Fruit fly (Drosophila melanogaster) whole organism, embryonic: Measurements from ENCODE around the gene CG15047.

Experiments used
- ATbp ChIP-seq: fragments of 200-800 bp; sonication (Bioruptor generic); optimal IDR thresholded peaks from 2 replicates; lab custom pipeline; 2017; ENCODE audit warnings: missing biosample characterization, mild to moderate bottlenecking, missing genetic modification characterization, missing genetic modification reagents
- Ada2b ChIP-seq: fragments of 200-800 bp; sonication (Bioruptor generic); IDR thresholded peaks from 2 replicates; pipeline ENCODE4 v1.3.6; 2022; ENCODE audit warnings: missing biosample characterization, missing genetic modification characterization
- B-H1 ChIP-seq: fragments of 200-800 bp; sonication (Bioruptor generic); IDR thresholded peaks from 3 replicates; pipeline ENCODE4 v1.3.6; 2022; ENCODE audit warnings: missing biosample characterization, missing genetic modification characterization
- BEAF-32 ChIP-seq: fragments of 200-800 bp; sonication (Bioruptor generic); optimal IDR thresholded peaks from 3 replicates; lab custom pipeline; 2017; ENCODE audit warnings: missing biosample characterization, missing genetic modification characterization, mild to moderate bottlenecking, moderate library complexity, missing genetic modification reagents
- CG10565 ChIP-seq: fragments of 200-800 bp; sonication (Bioruptor generic); optimal IDR thresholded peaks from 3 replicates; lab custom pipeline; 2016; ENCODE audit warnings: missing biosample characterization, mild to moderate bottlenecking, missing genetic modification characterization
- CG11093 ChIP-seq: fragments of 200-800 bp; sonication (Bioruptor generic); IDR thresholded peaks from 3 replicates; pipeline ENCODE4 v1.3.6; 2022; ENCODE audit warnings: missing biosample characterization, missing genetic modification characterization
- CG13424 ChIP-seq: fragments of 200-800 bp; sonication (Bioruptor generic); optimal IDR thresholded peaks from 2 replicates; lab custom pipeline; 2019; ENCODE audit warnings: missing biosample characterization, mild to moderate bottlenecking, missing genetic modification characterization, moderate library complexity
- CG15011 ChIP-seq: fragments of 200-800 bp; sonication (Bioruptor generic); optimal IDR thresholded peaks from 3 replicates; lab custom pipeline; 2018; ENCODE audit warnings: missing biosample characterization, mild to moderate bottlenecking, missing genetic modification characterization
- CG15696 ChIP-seq: fragments of 200-800 bp; sonication (Bioruptor generic); optimal IDR thresholded peaks from 2 replicates; lab custom pipeline; 2019; ENCODE audit warnings: missing biosample characterization, mild to moderate bottlenecking, missing genetic modification characterization, moderate library complexity
- CG2120 ChIP-seq: fragments of 200-800 bp; sonication (Bioruptor generic); optimal IDR thresholded peaks from 3 replicates; lab custom pipeline; 2016; ENCODE audit warnings: missing biosample characterization, missing genetic modification characterization
- CG32532 ChIP-seq: fragments of 200-800 bp; sonication (Bioruptor generic); IDR thresholded peaks from 2 replicates; pipeline ENCODE4 v1.3.6; 2022; ENCODE audit warnings: missing biosample characterization, missing genetic modification characterization
- CG33213 ChIP-seq: fragments of 200-800 bp; sonication (Bioruptor generic); optimal IDR thresholded peaks from 3 replicates; lab custom pipeline; 2016; ENCODE audit warnings: missing biosample characterization, missing genetic modification characterization
- CG34376 ChIP-seq: fragments of 200-800 bp; sonication (Bioruptor generic); optimal IDR thresholded peaks from 2 replicates; lab custom pipeline; 2018; ENCODE audit warnings: missing biosample characterization, mild to moderate bottlenecking, missing genetic modification characterization
- CG3847 ChIP-seq: fragments of 200-800 bp; sonication (Bioruptor generic); IDR thresholded peaks from 2 replicates; pipeline ENCODE4 v1.3.6; 2022; ENCODE audit warnings: missing biosample characterization, missing genetic modification characterization
- CG4424 ChIP-seq: fragments of 200-800 bp; sonication (Bioruptor generic); optimal IDR thresholded peaks from 3 replicates; lab custom pipeline; 2016; ENCODE audit warnings: missing biosample characterization, missing genetic modification characterization
- CG6813 ChIP-seq: fragments of 200-800 bp; sonication (Bioruptor generic); optimal IDR thresholded peaks from 2 replicates; lab custom pipeline; 2017; ENCODE audit warnings: missing biosample characterization, missing genetic modification characterization, mild to moderate bottlenecking, moderate library complexity, missing genetic modification reagents
- CG7372 ChIP-seq: fragments of 200-800 bp; sonication (Bioruptor generic); IDR thresholded peaks from 2 replicates; pipeline ENCODE4 v1.3.6; 2022; ENCODE audit warnings: missing biosample characterization, missing genetic modification characterization
- CG8089 ChIP-seq: fragments of 200-800 bp; sonication (Bioruptor generic); optimal IDR thresholded peaks from 3 replicates; lab custom pipeline; 2016; ENCODE audit warnings: missing biosample characterization, missing genetic modification characterization
- CG9437 ChIP-seq: fragments of 200-800 bp; sonication (Bioruptor generic); optimal IDR thresholded peaks from 2 replicates; lab custom pipeline; 2018; ENCODE audit warnings: missing biosample characterization, mild to moderate bottlenecking, missing genetic modification characterization
- CG9609 ChIP-seq: fragments of 200-800 bp; sonication (Bioruptor generic); optimal IDR thresholded peaks from 3 replicates; lab custom pipeline; 2016; ENCODE audit warnings: missing biosample characterization, missing genetic modification characterization
- Camta ChIP-seq: fragments of 200-800 bp; sonication (Bioruptor generic); optimal IDR thresholded peaks from 2 replicates; lab custom pipeline; 2016; ENCODE audit warnings: missing biosample characterization, missing genetic modification characterization
- D19B ChIP-seq: fragments of 200-800 bp; sonication (Bioruptor generic); optimal IDR thresholded peaks from 2 replicates; lab custom pipeline; 2017; ENCODE audit warnings: missing biosample characterization, mild to moderate bottlenecking, missing genetic modification characterization
- Doc2 ChIP-seq: fragments of 200-800 bp; sonication (Bioruptor generic); IDR thresholded peaks from 2 replicates; pipeline ENCODE4 v1.3.6; 2022; ENCODE audit warnings: missing biosample characterization, missing genetic modification characterization
- Doc3 ChIP-seq: fragments of 200-800 bp; sonication (Bioruptor generic); IDR thresholded peaks from 3 replicates; pipeline ENCODE4 v1.3.6; 2022; ENCODE audit warnings: missing biosample characterization, missing genetic modification characterization; ENCODE audit not compliant: partially characterized antibody
- Dp ChIP-seq: fragments of 200-800 bp; sonication (Bioruptor generic); optimal IDR thresholded peaks from 2 replicates; lab custom pipeline; 2018; ENCODE audit warnings: missing biosample characterization, mild to moderate bottlenecking, missing genetic modification characterization, moderate library complexity
- Eip74EF ChIP-seq, 2 experiments: fragments of 200-800 bp in 1 of 2; fragments of >200 bp in 1 of 2; sonication (Bioruptor generic) in 1 of 2; optimal IDR thresholded peaks; 2 replicates each; lab custom pipeline; 2017 to 2019; ENCODE audit warnings: missing biosample characterization in 2 of 2, missing genetic modification characterization in 2 of 2, mild to moderate bottlenecking in 1 of 2, moderate library complexity in 1 of 2
- Ets65A ChIP-seq: fragments of 200-800 bp; sonication (Bioruptor generic); peaks from one replicate; lab custom pipeline; 2016; ENCODE audit warnings: missing biosample characterization, missing genetic modification characterization
- Hmr ChIP-seq: fragments of 200-800 bp; sonication (Bioruptor generic); optimal IDR thresholded peaks from 3 replicates; lab custom pipeline; 2017; ENCODE audit warnings: mild to moderate bottlenecking, missing biosample characterization, missing genetic modification reagents, missing genetic modification characterization
- Kr ChIP-seq: fragments of 200-800 bp; sonication (Bioruptor generic); optimal IDR thresholded peaks from 2 replicates; lab custom pipeline; 2017; ENCODE audit warnings: missing biosample characterization, mild to moderate bottlenecking, missing genetic modification characterization
- Oaz ChIP-seq: fragments of 200-800 bp; sonication (Bioruptor generic); IDR thresholded peaks from 2 replicates; pipeline ENCODE4 v1.3.6; 2022; ENCODE audit warnings: missing biosample characterization, missing genetic modification characterization
- Sox100B ChIP-seq: fragments of 200-800 bp; sonication (Bioruptor generic); optimal IDR thresholded peaks from 3 replicates; lab custom pipeline; 2018; ENCODE audit warnings: missing biosample characterization, mild to moderate bottlenecking, missing genetic modification characterization
- Sry-δ ChIP-seq: fragments of 200-800 bp; sonication (Bioruptor generic); optimal IDR thresholded peaks from 2 replicates; lab custom pipeline; 2016; ENCODE audit warnings: missing biosample characterization, missing genetic modification characterization
- Taf1 ChIP-seq: fragments of 200-800 bp; sonication (Bioruptor generic); IDR thresholded peaks from 2 replicates; pipeline ENCODE4 v1.3.6; 2022; ENCODE audit warnings: missing biosample characterization, missing genetic modification characterization
- Xrp1 ChIP-seq: fragments of 200-800 bp; sonication (Bioruptor generic); IDR thresholded peaks from 2 replicates; pipeline ENCODE4 v1.3.6; 2022; ENCODE audit warnings: missing biosample characterization, missing genetic modification characterization
- ab ChIP-seq: fragments of 200-800 bp; sonication (Bioruptor generic); optimal IDR thresholded peaks from 2 replicates; lab custom pipeline; 2016; ENCODE audit warnings: missing biosample characterization, missing genetic modification characterization
- bowl ChIP-seq: fragments of 200-800 bp; sonication (Bioruptor generic); IDR thresholded peaks from 2 replicates; pipeline ENCODE4 v1.3.6; 2022; ENCODE audit warnings: missing biosample characterization, missing genetic modification characterization
- croc ChIP-seq: fragments of 200-800 bp; sonication (Bioruptor generic); conservative IDR thresholded peaks from 3 replicates; pipeline ENCODE4 v1.3.6; 2022; ENCODE audit warnings: missing biosample characterization, missing genetic modification characterization
- crol ChIP-seq: fragments of 200-800 bp; sonication (Bioruptor generic); IDR thresholded peaks from 2 replicates; pipeline ENCODE4 v1.3.6; 2022; ENCODE audit warnings: missing biosample characterization, missing genetic modification characterization
- dati ChIP-seq: fragments of 200-800 bp; sonication (Bioruptor generic); IDR thresholded peaks from 2 replicates; pipeline ENCODE4 v1.3.6; 2022; ENCODE audit warnings: missing biosample characterization, missing genetic modification characterization
- dmrt99B ChIP-seq: fragments of 200-800 bp; sonication (Bioruptor generic); optimal IDR thresholded peaks from 2 replicates; lab custom pipeline; 2018; ENCODE audit warnings: missing biosample characterization, mild to moderate bottlenecking, missing genetic modification characterization, moderate library complexity
- gro ChIP-seq: fragments of 200-800 bp; sonication (Bioruptor generic); optimal IDR thresholded peaks from 2 replicates; lab custom pipeline; 2016; ENCODE audit warnings: missing biosample characterization, missing genetic modification characterization
- ham ChIP-seq: fragments of 200-800 bp; sonication (Bioruptor generic); IDR thresholded peaks from 2 replicates; pipeline ENCODE4 v1.3.6; 2022; ENCODE audit warnings: missing biosample characterization, missing genetic modification characterization
- luna ChIP-seq: fragments of 200-800 bp; sonication (Bioruptor generic); optimal IDR thresholded peaks from 2 replicates; lab custom pipeline; 2016; ENCODE audit warnings: missing biosample characterization, missing genetic modification characterization
- nau ChIP-seq: fragments of 200-800 bp; sonication (Bioruptor generic); optimal IDR thresholded peaks from 3 replicates; lab custom pipeline; 2017; ENCODE audit warnings: missing biosample characterization, mild to moderate bottlenecking, missing genetic modification characterization, missing genetic modification reagents
- otp ChIP-seq: fragments of 200-800 bp; sonication (Bioruptor generic); IDR thresholded peaks from 3 replicates; pipeline ENCODE4, ENCODE4 v1.3.6; 2022; ENCODE audit warnings: missing biosample characterization, missing genetic modification characterization
- pnt ChIP-seq: fragments of 200-800 bp; sonication (Bioruptor generic); optimal IDR thresholded peaks from 3 replicates; lab custom pipeline; 2016; ENCODE audit warnings: missing biosample characterization, missing genetic modification characterization
- row ChIP-seq: fragments of 200-800 bp; sonication (Bioruptor generic); IDR thresholded peaks from 3 replicates; pipeline ENCODE4 v1.3.6; 2022; ENCODE audit warnings: missing biosample characterization, missing genetic modification characterization
- scrt ChIP-seq: fragments of 200-800 bp; sonication (Bioruptor generic); optimal IDR thresholded peaks from 2 replicates; lab custom pipeline; 2018; ENCODE audit warnings: missing biosample characterization, mild to moderate bottlenecking, missing genetic modification characterization, moderate library complexity
- so ChIP-seq: fragments of 200-800 bp; sonication (Bioruptor generic); IDR thresholded peaks from 3 replicates; pipeline ENCODE4 v1.3.6; 2022; ENCODE audit warnings: missing biosample characterization, missing genetic modification characterization
- tll ChIP-seq, 2 experiments: fragments of 200-800 bp in 1 of 2; fragments of >200 bp in 1 of 2; sonication (Bioruptor generic) in 1 of 2; optimal IDR thresholded peaks; 2 replicates each; lab custom pipeline; 2017 to 2019; ENCODE audit warnings: missing biosample characterization in 2 of 2, missing genetic modification characterization in 2 of 2, mild to moderate bottlenecking in 1 of 2, moderate library complexity in 1 of 2
- vvl ChIP-seq: fragments of 200-800 bp; sonication (Bioruptor generic); IDR thresholded peaks from 2 replicates; pipeline ENCODE4 v1.3.6; 2022; ENCODE audit warnings: missing biosample characterization, missing genetic modification characterization

CG15047 gene

dm6 chrX:18515205-18515921 is 13.1 kb upstream of the CG15047 start, which contains the start of the genes Bx and HisRS (continued):
- TF ChIP-seq Kr (GFP tag; lab: Kevin White, UChicago): no peak
- no peak for TF ChIP-seq CG15696 (tag; lab: Kevin White, UChicago)
- TF ChIP-seq Ada2b: no peak
- TF ChIP-seq CG33213 (GFP tag; lab: Kevin White, UChicago): peak; percentile 51
- peak; percentile 50 for TF ChIP-seq BEAF-32 (GFP tag; lab: Kevin White, UChicago)
- TF ChIP-seq Doc3 (GFP tag; lab: Robert Waterston, UW): no peak
- peak; percentile 16 for TF ChIP-seq CG2120 (GFP tag; lab: Kevin White, UChicago)
- TF ChIP-seq CG9437 (GFP tag; lab: Kevin White, UChicago): no peak
- no peak for TF ChIP-seq CG7372 (GFP tag; lab: Robert Waterston, UW)
- no peak for TF ChIP-seq Camta
- TF ChIP-seq CG15011 (GFP tag; lab: Kevin White, UChicago): no peak
- no peak for TF ChIP-seq so (GFP tag; lab: Robert Waterston, UW)
- TF ChIP-seq CG34376: no peak
- no peak for TF ChIP-seq Oaz (GFP tag; lab: Robert Waterston, UW)
- TF ChIP-seq bowl (GFP tag; lab: Robert Waterston, UW): no peak
- no peak for TF ChIP-seq CG6813 (GFP tag; lab: Kevin White, UChicago)
- TF ChIP-seq Taf1 (GFP tag; lab: Robert Waterston, UW): no peak
- 0 out of 3 replicates have a peak, but pooled peaks have one; percentile 23 for TF ChIP-seq row
- no peak for TF ChIP-seq otp (GFP tag; lab: Robert Waterston, UW)
- TF ChIP-seq CG13424 (tag; lab: Kevin White, UChicago): no peak
- TF ChIP-seq Dp (GFP tag; lab: Kevin White, UChicago): peak; percentile 39
- TF ChIP-seq Eip74EF (GFP tag; optimal IDR thresholded peaks at IDR 0.05; lab: Kevin White, UChicago): no peak
- peak; percentile 23 for TF ChIP-seq vvl (GFP tag; lab: Robert Waterston, UW)
- TF ChIP-seq crol (GFP tag; lab: Robert Waterston, UW): peak; percentile 82
- TF ChIP-seq Hmr (GFP tag; lab: Kevin White, UChicago): peak; percentile 38
- no peak for TF ChIP-seq B-H1
- no peak for TF ChIP-seq D19B (GFP tag; lab: Kevin White, UChicago)
- no peak for TF ChIP-seq ATbp
- TF ChIP-seq CG32532 (GFP tag; lab: Robert Waterston, UW): no peak
- no peak for TF ChIP-seq CG8089 (GFP tag; lab: Kevin White, UChicago)
- peak; percentile 62 for TF ChIP-seq CG3847 (GFP tag; lab: Robert Waterston, UW)
- TF ChIP-seq ham (GFP tag; lab: Robert Waterston, UW): no peak
- no peak for TF ChIP-seq CG10565
- TF ChIP-seq dmrt99B (tag; lab: Kevin White, UChicago): no peak
- TF ChIP-seq croc (GFP tag; lab: Robert Waterston, UW): no peak
- TF ChIP-seq scrt (GFP tag; lab: Kevin White, UChicago): no peak
- TF ChIP-seq Sry-δ: peak; percentile 26
- no peak for TF ChIP-seq Doc2 (GFP tag; lab: Robert Waterston, UW)
- TF ChIP-seq luna (GFP tag; lab: Kevin White, UChicago): no peak
- no peak for TF ChIP-seq Ets65A (GFP tag; lab: Kevin White, UChicago)
- no peak for TF ChIP-seq tll (GFP tag; optimal IDR thresholded peaks at IDR 0.05; lab: Kevin White, UChicago)
- TF ChIP-seq Xrp1: no peak
- 0 out of 2 replicates have a peak, but pooled peaks have one; percentile 15 for TF ChIP-seq dati (GFP tag; lab: Robert Waterston, UW)
- TF ChIP-seq nau (GFP tag; lab: Kevin White, UChicago): no peak
- no peak for TF ChIP-seq CG9609 (GFP tag; lab: Kevin White, UChicago)
- TF ChIP-seq ab (GFP tag; lab: Kevin White, UChicago): no peak
- TF ChIP-seq CG4424 (GFP tag; lab: Kevin White, UChicago): no peak
- TF ChIP-seq gro (GFP tag; lab: Kevin White, UChicago): peak; percentile 37
- TF ChIP-seq pnt (GFP tag; lab: Kevin White, UChicago): no peak
- TF ChIP-seq Sox100B (GFP tag; lab: Kevin White, UChicago): no peak
- no peak for TF ChIP-seq CG11093
